Worm (Caenorhabditis elegans): Measurements from ENCODE around the gene C50C3.12.

- no peak for TF ChIP-seq spr-1 (tag; optimal IDR thresholded peaks at IDR 0.05)
- no peak for TF ChIP-seq ces-1 (GFP tag; optimal IDR thresholded peaks at IDR 0.05)
- no peak for TF ChIP-seq ama-1 (optimal IDR thresholded peaks at IDR 0.05)
- TF ChIP-seq ztf-11 (tag; optimal IDR thresholded peaks at IDR 0.05): no peak
- no peak for TF ChIP-seq spr-3 (GFP tag; optimal IDR thresholded peaks at IDR 0.05)
- TF ChIP-seq ceh-82 (tag; optimal IDR thresholded peaks at IDR 0.05): no peak
- TF ChIP-seq nhr-111 (GFP tag; optimal IDR thresholded peaks at IDR 0.05): no peak
These were observed 25.4 kb downstream of the C50C3.12 start for ce11 chrIII:8201760-8202159.

Measured in whole organism, L4 larva.